Fruit fly (Drosophila melanogaster): ENCODE results near the gene CG14301.

The CG14301 gene

DNA sequence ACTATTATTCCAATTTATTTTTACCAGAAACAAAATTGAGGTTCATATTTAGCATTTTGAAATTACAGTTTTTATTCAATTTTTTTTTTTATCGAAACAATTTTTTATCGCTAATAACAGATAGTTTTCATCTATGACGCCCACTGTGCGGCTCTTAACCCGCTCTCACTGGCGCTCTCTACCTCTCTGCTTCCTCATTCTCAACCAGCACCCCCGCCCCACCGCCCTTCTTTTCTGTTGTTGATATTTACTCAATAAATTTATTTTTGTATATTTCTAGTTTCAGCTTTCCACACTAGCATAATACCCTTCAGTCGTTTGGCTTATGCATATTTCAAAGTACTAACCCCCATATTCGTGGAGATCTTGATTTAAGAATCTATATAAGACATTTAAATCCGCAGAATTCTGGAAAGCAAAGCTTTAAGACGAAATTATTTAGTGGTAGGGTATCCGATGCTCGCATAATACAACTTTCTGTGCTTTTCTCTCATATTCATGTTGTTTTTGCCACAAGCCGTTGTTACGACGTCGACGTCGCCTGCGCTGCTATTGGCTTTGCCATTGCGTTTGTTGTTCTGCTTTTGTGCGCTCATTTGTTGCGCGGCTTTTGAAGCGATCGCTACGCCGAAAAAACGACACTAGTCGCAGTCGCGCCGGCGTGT is 57.2 kb downstream of the CG14301 start (continued):
- peak; percentile 93 for TF ChIP-seq CG9876 (GFP tag; optimal IDR thresholded peaks at IDR 0.05)
- peak; percentile 97 for TF ChIP-seq Atf-2 (GFP tag; optimal IDR thresholded peaks at IDR 0.05)
- no peak for TF ChIP-seq CG8478 (optimal IDR thresholded peaks at IDR 0.05)
- TF ChIP-seq Dip2 (GFP tag; IDR thresholded peaks at IDR 0.05) = 0 out of 2 replicates have a peak, but pooled peaks have one; percentile 21
- peak; percentile 96 for TF ChIP-seq CG3281 (GFP tag; optimal IDR thresholded peaks at IDR 0.05)
- TF ChIP-seq CG1233 (GFP tag; optimal IDR thresholded peaks at IDR 0.05) = peak; percentile 97
- TF ChIP-seq CoRest (tag; optimal IDR thresholded peaks at IDR 0.05) = peak; percentile 99
- TF ChIP-seq wor (GFP tag; IDR thresholded peaks at IDR 0.05) = peak; percentile 88
- peak; percentile 93 for TF ChIP-seq CG12744 (GFP tag; optimal IDR thresholded peaks at IDR 0.05)
- peak; percentile 95 for TF ChIP-seq crc (GFP tag; optimal IDR thresholded peaks at IDR 0.05)
- TF ChIP-seq ato (GFP tag; IDR thresholded peaks at IDR 0.05; ENCODE audit: partially characterized antibody) = no peak
- peak; percentile 90 for TF ChIP-seq ab (GFP tag; optimal IDR thresholded peaks at IDR 0.05)
- peak; percentile 97 for TF ChIP-seq CG11504 (tag; optimal IDR thresholded peaks at IDR 0.05)
- peak; percentile 94 for TF ChIP-seq fd3F (GFP tag; optimal IDR thresholded peaks at IDR 0.05)
- TF ChIP-seq CG10543 (GFP tag; optimal IDR thresholded peaks at IDR 0.05) = peak; percentile 99
- peak; percentile 95 for TF ChIP-seq CG3838 (GFP tag; optimal IDR thresholded peaks at IDR 0.05)
- peak; percentile 91 for TF ChIP-seq CG34376 (GFP tag; optimal IDR thresholded peaks at IDR 0.05)
- TF ChIP-seq chn (GFP tag; optimal IDR thresholded peaks at IDR 0.05) = peak; percentile 97
- TF ChIP-seq CG8765 (GFP tag; IDR thresholded peaks at IDR 0.05) = peak; percentile 76
- no peak for TF ChIP-seq yki (optimal IDR thresholded peaks at IDR 0.05)
- peak; percentile 71 for TF ChIP-seq Poxn (GFP tag; IDR thresholded peaks at IDR 0.05)
- peak; percentile 84 for TF ChIP-seq CG7745 (tag; optimal IDR thresholded peaks at IDR 0.05)
- peak; percentile 97 for TF ChIP-seq CG8089 (GFP tag; optimal IDR thresholded peaks at IDR 0.05)
- TF ChIP-seq Lpt (GFP tag; optimal IDR thresholded peaks at IDR 0.05) = no peak
- TF ChIP-seq CG14441 (GFP tag; IDR thresholded peaks at IDR 0.05) = peak; percentile 94
- TF ChIP-seq sima (GFP tag; optimal IDR thresholded peaks at IDR 0.05) = peak; percentile 83
- TF ChIP-seq Hand (GFP tag; optimal IDR thresholded peaks at IDR 0.05) = peak; percentile 80
- TF ChIP-seq z (GFP tag; IDR thresholded peaks at IDR 0.05) = peak; percentile 77; the same call in 2 of the 3 replicates
- peak; percentile 83; the same call in 1 of the 2 replicates for TF ChIP-seq sens-2 (GFP tag; IDR thresholded peaks at IDR 0.05)
- TF ChIP-seq toy (GFP tag; IDR thresholded peaks at IDR 0.05) = peak; percentile 77
- TF ChIP-seq ewg (GFP tag; optimal IDR thresholded peaks at IDR 0.05) = peak; percentile 96
- no peak for TF ChIP-seq cg (GFP tag; optimal IDR thresholded peaks at IDR 0.05)
- TF ChIP-seq gt (GFP tag; IDR thresholded peaks at IDR 0.05) = peak; percentile 85
- peak in 1 of 3 experiments; percentile 94 for TF ChIP-seq Stat92E (GFP tag; optimal IDR thresholded peaks at IDR 0.05)
- TF ChIP-seq CG1832 (GFP tag; optimal IDR thresholded peaks at IDR 0.05) = no peak
- TF ChIP-seq dmrt11E (tag; optimal IDR thresholded peaks at IDR 0.05) = peak; percentile 95
- peak; percentile 98 for TF ChIP-seq Asciz (GFP tag; optimal IDR thresholded peaks at IDR 0.05)
- TF ChIP-seq gsb (GFP tag; IDR thresholded peaks at IDR 0.05) = peak; percentile 95
- TF ChIP-seq ase (GFP tag; IDR thresholded peaks at IDR 0.05) = peak; percentile 94
- peak; percentile 91 for TF ChIP-seq NFAT (GFP tag; IDR thresholded peaks at IDR 0.05)
- peak; percentile 95 for TF ChIP-seq Dek (tag; optimal IDR thresholded peaks at IDR 0.05)
- peak; percentile 82 for TF ChIP-seq CG4404 (GFP tag; IDR thresholded peaks at IDR 0.05)
- peak; percentile 97 for TF ChIP-seq Pdp1 (GFP tag; optimal IDR thresholded peaks at IDR 0.05)
- peak; percentile 92 for TF ChIP-seq Rx (GFP tag; IDR thresholded peaks at IDR 0.05)
- TF ChIP-seq Deaf1 (tag; optimal IDR thresholded peaks at IDR 0.05) = peak; percentile 85
- peak; percentile 94 for TF ChIP-seq CG11723 (GFP tag; optimal IDR thresholded peaks at IDR 0.05)
- TF ChIP-seq vvl (GFP tag; IDR thresholded peaks at IDR 0.05) = peak; percentile 98
- peak; percentile 91 for TF ChIP-seq Gug (GFP tag; IDR thresholded peaks at IDR 0.05)
- TF ChIP-seq ERR (GFP tag; optimal IDR thresholded peaks at IDR 0.05) = peak; percentile 94
- TF ChIP-seq disco-r (GFP tag; optimal IDR thresholded peaks at IDR 0.05) = peak; percentile 96
- peak; percentile 87 for TF ChIP-seq CG4282 (GFP tag; optimal IDR thresholded peaks at IDR 0.05)
